Worm (Caenorhabditis elegans) whole organism, early embryonic: Measurements from ENCODE around the gene twk-39.

Experiments
- B0310.2 ChIP-seq: sonication (generic microtip); optimal IDR thresholded peaks from 2 replicates; lab custom pipeline; 2016; ENCODE audit warnings: mild to moderate bottlenecking, missing genetic modification characterization, missing compliant biosample characterization
- F13C5.2 ChIP-seq: sonication (generic microtip); optimal IDR thresholded peaks from 2 replicates; lab custom pipeline; 2017; ENCODE audit warnings: mild to moderate bottlenecking, missing genetic modification characterization, inconsistent platforms, missing compliant biosample characterization
- aly-1 ChIP-seq: sonication (generic microtip); optimal IDR thresholded peaks from 2 replicates; lab custom pipeline; 2016; ENCODE audit warnings: missing genetic modification characterization, missing compliant biosample characterization
- ama-1 ChIP-seq: fragments of 150-350 bp; optimal IDR thresholded peaks from 2 replicates; lab custom pipeline; 2014
- ceh-13 ChIP-seq: fragments of 200-800 bp; sonication (Bioruptor generic); optimal IDR thresholded peaks from 2 replicates; lab custom pipeline; 2018; ENCODE audit warnings: mild to moderate bottlenecking, missing genetic modification characterization, missing compliant biosample characterization
- ceh-36 ChIP-seq: sonication (generic microtip); optimal IDR thresholded peaks from 2 replicates; lab custom pipeline; 2016; ENCODE audit warnings: missing genetic modification characterization, inconsistent platforms, missing compliant biosample characterization
- ets-7 ChIP-seq: sonication (generic microtip); optimal IDR thresholded peaks from 2 replicates; lab custom pipeline; 2016; ENCODE audit warnings: missing genotype, missing genetic modification characterization, missing compliant biosample characterization
- flt-1 ChIP-seq: fragments of 200-800 bp; sonication (Bioruptor generic); IDR thresholded peaks from 2 replicates; pipeline ENCODE4 v1.3.6; 2022; ENCODE audit warnings: missing genetic modification characterization, missing compliant biosample characterization
- hmbx-1 ChIP-seq: sonication (generic microtip); optimal IDR thresholded peaks from 2 replicates; lab custom pipeline; 2016; ENCODE audit warnings: mild to moderate bottlenecking, missing genetic modification characterization, missing compliant biosample characterization
- hmg-4 ChIP-seq: fragments of 200-800 bp; sonication (Bioruptor generic); optimal IDR thresholded peaks from 2 replicates; lab custom pipeline; 2018; ENCODE audit warnings: mild to moderate bottlenecking, missing genetic modification characterization, missing compliant biosample characterization
- hnd-1 ChIP-seq: sonication (generic microtip); optimal IDR thresholded peaks from 2 replicates; lab custom pipeline; 2016; ENCODE audit warnings: missing genetic modification characterization, missing compliant biosample characterization
- pes-1 ChIP-seq: fragments of 200-800 bp; sonication (Bioruptor generic); IDR thresholded peaks from 2 replicates; pipeline ENCODE4 v1.3.6; 2022; ENCODE audit warnings: missing genetic modification reagents, missing genetic modification characterization, missing compliant biosample characterization
- scrt-1 ChIP-seq: fragments of 200-800 bp; sonication (Bioruptor generic); IDR thresholded peaks from 2 replicates; pipeline ENCODE4 v1.3.6; 2022; ENCODE audit warnings: missing genetic modification characterization, missing compliant biosample characterization
- sea-1 ChIP-seq: fragments of 200-800 bp; sonication (Bioruptor generic); conservative IDR thresholded peaks from 2 replicates; pipeline ENCODE4 v1.3.6; 2022; ENCODE audit warnings: missing genetic modification characterization, missing compliant biosample characterization
- tbx-11 ChIP-seq: fragments of 200-800 bp; sonication (Bioruptor generic); IDR thresholded peaks from 2 replicates; pipeline ENCODE4 v1.3.6; 2022; ENCODE audit warnings: missing genetic modification characterization, missing compliant biosample characterization
- tbx-37 ChIP-seq: fragments of 200-800 bp; sonication (Bioruptor generic); conservative IDR thresholded peaks from 2 replicates; pipeline ENCODE4 v1.3.6; 2022; ENCODE audit warnings: missing genetic modification reagents, missing genetic modification characterization, missing compliant biosample characterization
- tra-4 ChIP-seq: sonication (generic microtip); optimal IDR thresholded peaks from 2 replicates; lab custom pipeline; 2017; ENCODE audit warnings: missing genetic modification characterization, missing compliant biosample characterization

The twk-39 gene

ce11 chrIII:11830522-11831489 is 35.3 kb downstream of the twk-39 start:
- TF ChIP-seq ama-1 (lab: Kevin White, UChicago) (no peak), ceh-36 (tag; lab: Kevin White, UChicago) (peak; percentile 58), tbx-37 (GFP tag; lab: Robert Waterston, UW) (0 out of 2 replicates have a peak, but pooled peaks have one; percentile 29)

ce11 chrIII:11833449-11833848 is 37.9 kb downstream of the twk-39 start:
- TF ChIP-seq tbx-11 (GFP tag; lab: Robert Waterston, UW) (no peak), pes-1 (GFP tag; lab: Robert Waterston, UW) (no peak), scrt-1 (GFP tag; lab: Robert Waterston, UW) (no peak), tbx-37 (GFP tag; lab: Robert Waterston, UW) (no peak), F13C5.2 (tag; lab: Kevin White, UChicago) (no peak)

ce11 chrIII:11834168-11834567 is 38.6 kb downstream of the twk-39 start:
- TF ChIP-seq ceh-36 (tag; lab: Kevin White, UChicago) (no peak), hmbx-1 (tag; lab: Kevin White, UChicago) (no peak), hmg-4 (GFP tag; lab: Kevin White, UChicago) (no peak), ets-7 (no peak), F13C5.2 (tag; lab: Kevin White, UChicago) (no peak), tbx-37 (GFP tag; lab: Robert Waterston, UW) (no peak), ama-1 (lab: Kevin White, UChicago) (no peak), B0310.2 (tag; lab: Kevin White, UChicago) (no peak), tra-4 (tag; lab: Kevin White, UChicago) (no peak), aly-1 (no peak), tbx-11 (GFP tag; lab: Robert Waterston, UW) (no peak), scrt-1 (GFP tag; lab: Robert Waterston, UW) (no peak)

ce11 chrIII:11834783-11835182 is 39.2 kb downstream of the twk-39 start:
- TF ChIP-seq pes-1 (GFP tag; lab: Robert Waterston, UW) = no peak

ce11 chrIII:11836054-11836453 is 40.5 kb downstream of the twk-39 start:
- TF ChIP-seq hmg-4 (GFP tag; lab: Kevin White, UChicago) = no peak
- no peak for TF ChIP-seq B0310.2 (tag; lab: Kevin White, UChicago)
- TF ChIP-seq flt-1 (GFP tag; lab: Robert Waterston, UW) = no peak
- no peak for TF ChIP-seq ama-1 (lab: Kevin White, UChicago)
- TF ChIP-seq aly-1 = no peak
- TF ChIP-seq sea-1 (GFP tag; lab: Robert Waterston, UW) = no peak
- TF ChIP-seq tra-4 (tag; lab: Kevin White, UChicago) = no peak
- TF ChIP-seq hnd-1 (tag; lab: Kevin White, UChicago) = no peak
- TF ChIP-seq ets-7 = no peak
- TF ChIP-seq scrt-1 (GFP tag; lab: Robert Waterston, UW) = no peak
- no peak for TF ChIP-seq pes-1 (GFP tag; lab: Robert Waterston, UW)
- no peak for TF ChIP-seq hmbx-1 (tag; lab: Kevin White, UChicago)
- no peak for TF ChIP-seq F13C5.2 (tag; lab: Kevin White, UChicago)
- TF ChIP-seq ceh-13 (GFP tag; lab: Kevin White, UChicago) = no peak

- TF ChIP-seq sea-1 (GFP tag; lab: Robert Waterston, UW) (no peak), hnd-1 (tag; lab: Kevin White, UChicago) (no peak), ceh-13 (GFP tag; lab: Kevin White, UChicago) (no peak), ets-7 (no peak), flt-1 (GFP tag; lab: Robert Waterston, UW) (no peak), pes-1 (GFP tag; lab: Robert Waterston, UW) (no peak), tbx-11 (GFP tag; lab: Robert Waterston, UW) (no peak)
Observed at ce11 chrIII:11836734-11837133, 41.2 kb downstream of the twk-39 start.

- no peak for TF ChIP-seq hmbx-1 (tag; lab: Kevin White, UChicago)
- TF ChIP-seq ceh-13 (GFP tag; lab: Kevin White, UChicago) = no peak
- no peak for TF ChIP-seq aly-1
- no peak for TF ChIP-seq pes-1 (GFP tag; lab: Robert Waterston, UW)
Observed at ce11 chrIII:11841728-11842127, 46.2 kb downstream of the twk-39 start.

- TF ChIP-seq pes-1 (GFP tag; lab: Robert Waterston, UW) (no peak), ets-7 (no peak), sea-1 (GFP tag; lab: Robert Waterston, UW) (no peak), aly-1 (no peak), hmbx-1 (tag; lab: Kevin White, UChicago) (no peak), ceh-13 (GFP tag; lab: Kevin White, UChicago) (no peak), hnd-1 (tag; lab: Kevin White, UChicago) (no peak)
Observed at ce11 chrIII:11843007-11843406, 47.5 kb downstream of the twk-39 start.
